Fruit fly (Drosophila melanogaster): ENCODE results near the gene CG12541.

Gene CG12541

dm6 chrX:7109793-7110606, 44.1 kb upstream of the CG12541 start, which contains the start of gene fz4 (continued):
- TF ChIP-seq Kr (GFP tag; optimal IDR thresholded peaks at IDR 0.05) = peak; percentile 13
- TF ChIP-seq odd (GFP tag; optimal IDR thresholded peaks at IDR 0.05) = peak; percentile 8
- no peak for TF ChIP-seq CG10366 (GFP tag; IDR thresholded peaks at IDR 0.05)
- no peak for TF ChIP-seq abd-A (tag; optimal IDR thresholded peaks at IDR 0.05)
- TF ChIP-seq Side (GFP tag; optimal IDR thresholded peaks at IDR 0.05) = no peak
- TF ChIP-seq exex (tag; optimal IDR thresholded peaks at IDR 0.05) = peak; percentile 55
- no peak for TF ChIP-seq br (optimal IDR thresholded peaks at IDR 0.05)
- no peak for TF ChIP-seq CG1647 (GFP tag; optimal IDR thresholded peaks at IDR 0.05)
- peak; percentile 31 for TF ChIP-seq CG13624 (GFP tag; optimal IDR thresholded peaks at IDR 0.05)
- TF ChIP-seq CG32772 (GFP tag; IDR thresholded peaks at IDR 0.05) = peak; percentile 22; the same call in 1 of the 2 replicates
- no peak for TF ChIP-seq Dip3 (GFP tag; optimal IDR thresholded peaks at IDR 0.05)
- TF ChIP-seq CG13287 (GFP tag; IDR thresholded peaks at IDR 0.05; ENCODE audit: partially characterized antibody) = peak; percentile 83
- TF ChIP-seq luna (GFP tag; optimal IDR thresholded peaks at IDR 0.05) = no peak

DNA sequence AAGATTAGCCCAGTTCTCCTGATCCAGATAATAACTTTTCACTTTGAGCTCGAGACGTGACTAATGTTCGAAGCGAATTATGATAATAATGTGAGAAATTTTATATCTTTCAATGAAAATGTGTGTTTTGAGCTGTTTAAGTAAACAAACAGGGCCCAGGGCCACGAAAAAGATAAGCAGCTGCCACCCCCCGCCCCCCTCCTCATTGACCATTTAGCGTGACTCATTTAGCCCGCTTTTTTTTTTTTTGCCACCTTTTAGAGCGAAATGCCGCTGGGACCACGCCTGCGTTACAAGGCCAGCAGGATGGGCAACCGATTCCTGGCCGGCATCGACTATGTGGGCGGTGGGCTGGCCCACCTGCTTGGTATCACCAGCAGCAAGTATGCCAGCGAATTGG, 39.7 kb upstream of the CG12541 start:
- no peak for TF ChIP-seq CG2116 (GFP tag; optimal IDR thresholded peaks at IDR 0.05)
- TF ChIP-seq kay (GFP tag; optimal IDR thresholded peaks at IDR 0.05) = peak; percentile 51
- peak; percentile 11 for TF ChIP-seq ftz-f1 (GFP tag; optimal IDR thresholded peaks at IDR 0.05)
- TF ChIP-seq crol (GFP tag; IDR thresholded peaks at IDR 0.05) = peak; percentile 77

DNA sequence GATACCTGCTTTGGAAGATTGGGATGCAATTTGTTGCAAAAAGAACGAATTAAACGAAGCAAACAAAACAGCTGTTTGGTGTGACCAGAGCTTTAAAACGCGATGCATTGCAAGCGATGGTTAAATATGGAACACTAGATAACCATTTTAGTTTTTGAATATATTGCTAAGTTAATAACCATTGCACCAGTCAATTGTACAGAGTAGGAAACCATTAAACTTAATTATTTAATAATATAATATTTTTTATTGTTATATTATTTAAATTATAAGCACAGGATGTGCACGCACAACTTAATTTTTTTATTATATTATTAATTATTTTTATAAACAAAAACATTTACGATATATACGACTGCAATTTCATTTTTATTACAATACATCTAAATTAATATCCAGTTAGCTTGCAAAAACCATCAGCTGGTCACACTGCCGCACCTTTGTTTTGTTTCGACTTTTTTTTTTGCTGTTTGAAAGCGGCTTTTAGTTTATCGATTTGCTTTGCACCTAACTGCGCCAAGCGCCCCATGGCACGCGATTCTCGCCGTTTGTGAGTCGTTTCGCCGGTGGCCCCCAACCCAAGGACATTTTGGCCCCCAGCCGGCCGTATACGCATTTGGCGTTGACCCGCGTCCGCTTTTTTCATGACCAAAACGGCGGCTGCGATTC, 38.7 kb upstream of the CG12541 start, which contains the start of the genes CG4617 and CG8300:
TSS of gene CG4617 (minus strand) at position 92 of the 669 bp plus-strand sequence.
TSS of gene CG8300 (plus strand) at position 486 of the 669 bp plus-strand sequence.
- TF ChIP-seq Dll (GFP tag; IDR thresholded peaks at IDR 0.05; ENCODE audit: partially characterized antibody) (0 out of 4 replicates have a peak, but pooled peaks have one; percentile 23), CG10543 (GFP tag; optimal IDR thresholded peaks at IDR 0.05) (peak; percentile 52), onecut (GFP tag; IDR thresholded peaks at IDR 0.05) (peak; percentile 84), CG4404 (GFP tag; IDR thresholded peaks at IDR 0.05) (0 out of 2 replicates have a peak, but pooled peaks have one; percentile 7), Nf-YC (tag; optimal IDR thresholded peaks at IDR 0.05) (peak; percentile 14), al (GFP tag; IDR thresholded peaks at IDR 0.05) (0 out of 2 replicates have a peak, but pooled peaks have one; percentile 18), grau (tag; optimal IDR thresholded peaks at IDR 0.05) (peak; percentile 42), stwl (tag; optimal IDR thresholded peaks at IDR 0.05) (peak; percentile 24), Myb (GFP tag; optimal IDR thresholded peaks at IDR 0.05) (peak; percentile 37), Xrp1 (GFP tag; IDR thresholded peaks at IDR 0.05) (0 out of 2 replicates have a peak, but pooled peaks have one; percentile 37), CG8924 (tag; optimal IDR thresholded peaks at IDR 0.05) (peak; percentile 36), lmd (GFP tag; IDR thresholded peaks at IDR 0.05) (0 out of 2 replicates have a peak, but pooled peaks have one; percentile 17), CG31365 (tag; optimal IDR thresholded peaks at IDR 0.05) (no peak), Aef1 (GFP tag; IDR thresholded peaks at IDR 0.05) (0 out of 3 replicates have a peak, but pooled peaks have one; percentile 29), Hr51 (GFP tag; optimal IDR thresholded peaks at IDR 0.05) (peak in 1 of 2 experiments; percentile 36), CG3847 (GFP tag; IDR thresholded peaks at IDR 0.05) (no peak), CG12659 (GFP tag; optimal IDR thresholded peaks at IDR 0.05) (peak; percentile 46), dmrt11E (tag; optimal IDR thresholded peaks at IDR 0.05) (peak; percentile 34), CG6654 (GFP tag; optimal IDR thresholded peaks at IDR 0.05) (no peak), Sry-δ (GFP tag; optimal IDR thresholded peaks at IDR 0.05) (peak; percentile 30), Sox100B (GFP tag; optimal IDR thresholded peaks at IDR 0.05) (peak; percentile 37), CG13775 (GFP tag; optimal IDR thresholded peaks at IDR 0.05) (peak; percentile 51), corto (GFP tag; optimal IDR thresholded peaks at IDR 0.05) (no peak), CG8290 (GFP tag; optimal IDR thresholded peaks at IDR 0.05) (peak; percentile 17), CG8290 (tag; optimal IDR thresholded peaks at IDR 0.05) (peak in 1 of 2 experiments; percentile 10), Max (GFP tag; optimal IDR thresholded peaks at IDR 0.05) (no peak), CG4707 (GFP tag; optimal IDR thresholded peaks at IDR 0.05) (no peak), CG6689 (GFP tag; IDR thresholded peaks at IDR 0.05) (0 out of 2 replicates have a peak, but pooled peaks have one; percentile 21), CG15514 (GFP tag; optimal IDR thresholded peaks at IDR 0.05) (peak; percentile 8)

Measured in whole organism, embryonic.